Fruit fly (Drosophila melanogaster) whole organism, embryonic: ENCODE data around the gene CG33721.
A peak's percentile ranks its signal among the peaks of the same experiment; 100 is the strongest.

Source experiments
- BEAF-32 ChIP-seq: fragments of 200-800 bp; sonication (Bioruptor generic); optimal IDR thresholded peaks from 3 replicates; lab custom pipeline; 2017; ENCODE audit warnings: missing biosample characterization, missing genetic modification characterization, mild to moderate bottlenecking, moderate library complexity, missing genetic modification reagents
- Bgb ChIP-seq: fragments of 200-800 bp; sonication (Bioruptor generic); IDR thresholded peaks from 2 replicates; pipeline ENCODE4 v1.3.6; 2022; ENCODE audit warnings: missing biosample characterization, missing genetic modification characterization; ENCODE audit not compliant: partially characterized antibody
- CG10267 ChIP-seq: fragments of 200-800 bp; sonication (Bioruptor generic); optimal IDR thresholded peaks from 2 replicates; lab custom pipeline; 2018; ENCODE audit warnings: missing biosample characterization, mild to moderate bottlenecking, missing genetic modification characterization, moderate library complexity
- CG11560 ChIP-seq: fragments of 200-800 bp; sonication (Bioruptor generic); IDR thresholded peaks from 3 replicates; pipeline ENCODE4 v1.3.6; 2022; ENCODE audit warnings: missing biosample characterization, missing genetic modification characterization
- CG11695 ChIP-seq: fragments of 200-800 bp; sonication (Bioruptor generic); IDR thresholded peaks from 3 replicates; pipeline ENCODE4 v1.3.6; 2022; ENCODE audit warnings: missing biosample characterization, missing genetic modification characterization
- CG14710 ChIP-seq: fragments of 200-800 bp; sonication (Bioruptor generic); optimal IDR thresholded peaks from 3 replicates; lab custom pipeline; 2019; ENCODE audit warnings: missing biosample characterization, mild to moderate bottlenecking, missing genetic modification characterization, moderate library complexity
- CG14860 ChIP-seq: fragments of 200-800 bp; sonication (Bioruptor generic); IDR thresholded peaks from 3 replicates; pipeline ENCODE4 v1.3.6; 2022; ENCODE audit warnings: missing biosample characterization, missing genetic modification characterization; ENCODE audit not compliant: partially characterized antibody
- CG15073 ChIP-seq: fragments of 200-800 bp; sonication (Bioruptor generic); optimal IDR thresholded peaks from 2 replicates; lab custom pipeline; 2016; ENCODE audit warnings: missing biosample characterization, missing genetic modification characterization
- CG1603 ChIP-seq: fragments of 200-800 bp; sonication (Bioruptor generic); optimal IDR thresholded peaks from 2 replicates; lab custom pipeline; 2019; ENCODE audit warnings: missing biosample characterization, mild to moderate bottlenecking, missing genetic modification characterization, moderate library complexity
- CG16813 ChIP-seq: fragments of 200-800 bp; sonication (Bioruptor generic); IDR thresholded peaks from 3 replicates; pipeline ENCODE4 v1.3.6; 2022; ENCODE audit warnings: missing biosample characterization, missing genetic modification characterization; ENCODE audit not compliant: partially characterized antibody
- CG2116 ChIP-seq: fragments of 200-800 bp; sonication (Bioruptor generic); optimal IDR thresholded peaks from 3 replicates; lab custom pipeline; 2018; ENCODE audit warnings: missing biosample characterization, mild to moderate bottlenecking, missing genetic modification characterization
- CG6791 ChIP-seq: fragments of 200-800 bp; sonication (Bioruptor generic); IDR thresholded peaks from 3 replicates; pipeline ENCODE4 v1.3.6; 2022; ENCODE audit warnings: missing biosample characterization, missing genetic modification characterization; ENCODE audit not compliant: partially characterized antibody
- CG7357 ChIP-seq: fragments of 200-800 bp; sonication (Bioruptor generic); IDR thresholded peaks from 3 replicates; pipeline ENCODE4 v1.3.6; 2022; ENCODE audit warnings: missing biosample characterization, missing genetic modification characterization
- CG8281 ChIP-seq: fragments of 200-800 bp; sonication (Bioruptor generic); optimal IDR thresholded peaks from 2 replicates; lab custom pipeline; 2018; ENCODE audit warnings: missing biosample characterization, mild to moderate bottlenecking, missing genetic modification characterization, moderate library complexity
- Doc3 ChIP-seq: fragments of 200-800 bp; sonication (Bioruptor generic); IDR thresholded peaks from 3 replicates; pipeline ENCODE4 v1.3.6; 2022; ENCODE audit warnings: missing biosample characterization, missing genetic modification characterization; ENCODE audit not compliant: partially characterized antibody
- Dref ChIP-seq: fragments of 200-800 bp; sonication (Bioruptor generic); IDR thresholded peaks from 2 replicates; pipeline ENCODE4 v1.3.6; 2022; ENCODE audit warnings: missing biosample characterization, missing genetic modification characterization
- E2f2 ChIP-seq: fragments of 200-800 bp; sonication (Bioruptor generic); IDR thresholded peaks from 2 replicates; pipeline ENCODE4 v1.3.6; 2022; ENCODE audit warnings: missing biosample characterization, missing genetic modification characterization
- HLH4C ChIP-seq: fragments of 200-800 bp; sonication (Bioruptor generic); IDR thresholded peaks from 3 replicates; pipeline ENCODE4 v1.3.6; 2022; ENCODE audit warnings: missing biosample characterization, missing genetic modification characterization; ENCODE audit not compliant: partially characterized antibody
- MBD-R2 ChIP-seq: fragments of 200-800 bp; sonication (Bioruptor generic); IDR thresholded peaks from 2 replicates; pipeline ENCODE4 v1.3.6; 2022; ENCODE audit warnings: missing biosample characterization, missing genetic modification characterization
- Meics ChIP-seq: fragments of 200-800 bp; sonication (Bioruptor generic); optimal IDR thresholded peaks from 2 replicates; lab custom pipeline; 2017; ENCODE audit warnings: missing biosample characterization, mild to moderate bottlenecking, missing genetic modification characterization
- Mes4 ChIP-seq: fragments of 200-800 bp; sonication (Bioruptor generic); optimal IDR thresholded peaks from 2 replicates; lab custom pipeline; 2016; ENCODE audit warnings: missing biosample characterization, missing genetic modification characterization
- Opbp ChIP-seq: fragments of 200-800 bp; sonication (Bioruptor generic); IDR thresholded peaks from 3 replicates; pipeline ENCODE4 v1.3.6; 2022; ENCODE audit warnings: missing biosample characterization, missing genetic modification characterization; ENCODE audit not compliant: partially characterized antibody
- Scr ChIP-seq: fragments of 200-800 bp; sonication (Bioruptor generic); IDR thresholded peaks from 2 replicates; pipeline ENCODE4 v1.3.6; 2022; ENCODE audit warnings: missing biosample characterization, missing genetic modification characterization; ENCODE audit not compliant: partially characterized antibody
- Sry-δ ChIP-seq: fragments of 200-800 bp; sonication (Bioruptor generic); optimal IDR thresholded peaks from 2 replicates; lab custom pipeline; 2016; ENCODE audit warnings: missing biosample characterization, missing genetic modification characterization
- ato ChIP-seq: fragments of 200-800 bp; sonication (Bioruptor generic); IDR thresholded peaks from 2 replicates; pipeline ENCODE4 v1.3.6; 2022; ENCODE audit warnings: missing biosample characterization, missing genetic modification characterization; ENCODE audit not compliant: partially characterized antibody
- bbx ChIP-seq: fragments of 200-800 bp; sonication (Bioruptor generic); IDR thresholded peaks from 2 replicates; pipeline ENCODE4 v1.3.6; 2022; ENCODE audit warnings: missing biosample characterization, missing genetic modification characterization; ENCODE audit not compliant: partially characterized antibody
- chinmo ChIP-seq: fragments of 200-800 bp; sonication (Bioruptor generic); IDR thresholded peaks from 4 replicates; pipeline ENCODE4 v1.3.6; 2022; ENCODE audit warnings: missing biosample characterization, missing genetic modification characterization; ENCODE audit not compliant: partially characterized antibody
- crp ChIP-seq, 2 experiments: fragments of 200-800 bp; sonication (Bioruptor generic); optimal IDR thresholded peaks; 2 replicates in 1 of 2; 3 replicates in 1 of 2; lab custom pipeline; 2017; ENCODE audit warnings: missing biosample characterization in 2 of 2, missing genetic modification characterization in 2 of 2, mild to moderate bottlenecking in 1 of 2, moderate library complexity in 1 of 2
- dimm ChIP-seq: fragments of 200-800 bp; sonication (Bioruptor generic); IDR thresholded peaks from 2 replicates; pipeline ENCODE4 v1.3.6; 2022; ENCODE audit warnings: missing biosample characterization, missing genetic modification characterization
- ftz-f1 ChIP-seq: fragments of 200-800 bp; sonication (Bioruptor generic); optimal IDR thresholded peaks from 2 replicates; lab custom pipeline; 2016; ENCODE audit warnings: missing biosample characterization, missing genetic modification characterization
- hb ChIP-seq: fragments of 200-800 bp; sonication (Bioruptor generic); IDR thresholded peaks from 3 replicates; pipeline ENCODE4 v1.3.6; 2022; ENCODE audit warnings: missing biosample characterization, missing genetic modification characterization; ENCODE audit not compliant: partially characterized antibody
- hbn ChIP-seq: fragments of 200-800 bp; sonication (Bioruptor generic); IDR thresholded peaks from 2 replicates; pipeline ENCODE4 v1.3.6; 2022; ENCODE audit warnings: missing biosample characterization, missing genetic modification characterization; ENCODE audit not compliant: partially characterized antibody
- mld ChIP-seq: fragments of 200-800 bp; sonication (Bioruptor generic); IDR thresholded peaks from 3 replicates; pipeline ENCODE4 v1.3.6; 2022; ENCODE audit warnings: missing biosample characterization, missing genetic modification characterization; ENCODE audit not compliant: partially characterized antibody
- pzg ChIP-seq: fragments of 200-800 bp; sonication (Bioruptor generic); optimal IDR thresholded peaks from 3 replicates; lab custom pipeline; 2018; ENCODE audit warnings: missing biosample characterization, mild to moderate bottlenecking, missing genetic modification characterization, moderate library complexity
- scrt ChIP-seq: fragments of 200-800 bp; sonication (Bioruptor generic); optimal IDR thresholded peaks from 2 replicates; lab custom pipeline; 2018; ENCODE audit warnings: missing biosample characterization, mild to moderate bottlenecking, missing genetic modification characterization, moderate library complexity
- sens ChIP-seq: fragments of 200-800 bp; sonication (Bioruptor generic); peaks from one replicate; lab custom pipeline; 2016; ENCODE audit warnings: missing biosample characterization, missing genetic modification characterization
- ssp ChIP-seq: fragments of 200-800 bp; sonication (Bioruptor generic); IDR thresholded peaks from 2 replicates; pipeline ENCODE4 v1.3.6; 2022; ENCODE audit warnings: missing biosample characterization, missing genetic modification characterization
- stwl ChIP-seq: fragments of 200-800 bp; sonication (Bioruptor generic); optimal IDR thresholded peaks from 3 replicates; lab custom pipeline; 2018; ENCODE audit warnings: missing biosample characterization, mild to moderate bottlenecking, missing genetic modification characterization, moderate library complexity
- tap ChIP-seq: fragments of 200-800 bp; optimal IDR thresholded peaks from 3 replicates; lab custom pipeline; 2019; ENCODE audit warnings: missing biosample characterization, mild to moderate bottlenecking, missing genetic modification characterization, moderate library complexity
- tna ChIP-seq: fragments of 200-800 bp; sonication (Bioruptor generic); IDR thresholded peaks from 2 replicates; pipeline ENCODE4 v1.3.6; 2022; ENCODE audit warnings: missing biosample characterization, missing genetic modification characterization; ENCODE audit not compliant: partially characterized antibody
- trem ChIP-seq: fragments of 200-800 bp; optimal IDR thresholded peaks from 3 replicates; lab custom pipeline; 2019; ENCODE audit warnings: missing biosample characterization, mild to moderate bottlenecking, missing genetic modification characterization, moderate library complexity
- unc-4 ChIP-seq: fragments of 200-800 bp; sonication (Bioruptor generic); IDR thresholded peaks from 2 replicates; pipeline ENCODE4 v1.3.6; 2022; ENCODE audit warnings: missing biosample characterization, missing genetic modification characterization; ENCODE audit not compliant: partially characterized antibody
- vnd ChIP-seq: fragments of 200-800 bp; sonication (Bioruptor generic); IDR thresholded peaks from 3 replicates; pipeline ENCODE4 v1.3.6; 2022; ENCODE audit warnings: missing biosample characterization, missing genetic modification characterization; ENCODE audit not compliant: partially characterized antibody
- vvl ChIP-seq: fragments of 200-800 bp; sonication (Bioruptor generic); IDR thresholded peaks from 2 replicates; pipeline ENCODE4 v1.3.6; 2022; ENCODE audit warnings: missing biosample characterization, missing genetic modification characterization
- zen2 ChIP-seq: fragments of 200-800 bp; sonication (Bioruptor generic); IDR thresholded peaks from 3 replicates; pipeline ENCODE4 v1.3.6; 2022; ENCODE audit warnings: missing biosample characterization, missing genetic modification characterization; ENCODE audit not compliant: partially characterized antibody

The CG33721 gene

dm6 chr3R:22379942-22380341 is 49.1 kb downstream of the CG33721 start, which contains the start of gene CG34149 (continued):
- TF ChIP-seq ssp (GFP tag; lab: Robert Waterston, UW) (no peak), Scr (GFP tag; lab: Robert Waterston, UW) (peak; percentile 59)

- TF ChIP-seq CG6791 (GFP tag; lab: Robert Waterston, UW), result peak; percentile 85
- TF ChIP-seq trem (tag; lab: Kevin White, UChicago), result peak; percentile 57
- TF ChIP-seq bbx (GFP tag; lab: Robert Waterston, UW), result peak; percentile 84
- peak; percentile 6 for TF ChIP-seq CG10267 (tag; lab: Kevin White, UChicago)
- peak; percentile 88 for TF ChIP-seq zen2 (GFP tag; lab: Robert Waterston, UW)
- no peak for TF ChIP-seq CG11695 (GFP tag; lab: Robert Waterston, UW)
- peak; percentile 82 for TF ChIP-seq Sry-δ (GFP tag; lab: Kevin White, UChicago)
- TF ChIP-seq HLH4C, result peak; percentile 92
- peak; percentile 9 for TF ChIP-seq CG14710 (tag; lab: Kevin White, UChicago)
- TF ChIP-seq Opbp (GFP tag; lab: Robert Waterston, UW), result peak; percentile 80; the same call in 2 of the 3 replicates
- no peak for TF ChIP-seq ftz-f1 (GFP tag; lab: Kevin White, UChicago)
- no peak for TF ChIP-seq CG8281
- no peak for TF ChIP-seq dimm
- TF ChIP-seq Meics (GFP tag; lab: Kevin White, UChicago), result no peak
- TF ChIP-seq vnd, result peak; percentile 80
- TF ChIP-seq CG2116, result peak; percentile 69
- no peak for TF ChIP-seq CG15073 (GFP tag; lab: Kevin White, UChicago)
- TF ChIP-seq tna (GFP tag; lab: Robert Waterston, UW), result peak; percentile 89
- TF ChIP-seq Mes4, result no peak
- TF ChIP-seq tap (tag; lab: Kevin White, UChicago), result no peak
- TF ChIP-seq vvl (GFP tag; lab: Robert Waterston, UW), result peak; percentile 17; the same call in 1 of the 2 replicates
- TF ChIP-seq CG11560 (tag; lab: Robert Waterston, UW), result peak; percentile 71; the same call in 2 of the 3 replicates
- TF ChIP-seq mld (GFP tag; lab: Robert Waterston, UW), result peak; percentile 76; the same call in 2 of the 3 replicates
- TF ChIP-seq unc-4 (GFP tag; lab: Robert Waterston, UW), result peak; percentile 76
- TF ChIP-seq CG1603 (tag; lab: Kevin White, UChicago), result peak; percentile 37
- peak; percentile 84 for TF ChIP-seq E2f2 (GFP tag; lab: Robert Waterston, UW)
- TF ChIP-seq pzg (GFP tag; lab: Kevin White, UChicago), result peak; percentile 40
- TF ChIP-seq Bgb (GFP tag; lab: Robert Waterston, UW), result peak; percentile 85
- TF ChIP-seq MBD-R2 (GFP tag; lab: Robert Waterston, UW), result peak; percentile 59
- TF ChIP-seq CG7357, result no peak
- peak; percentile 80 for TF ChIP-seq Doc3 (GFP tag; lab: Robert Waterston, UW)
- TF ChIP-seq hb (GFP tag; lab: Robert Waterston, UW), result peak; percentile 82
- peak; percentile 83 for TF ChIP-seq Dref (GFP tag; lab: Robert Waterston, UW)
- peak; percentile 73 for TF ChIP-seq stwl (tag; lab: Kevin White, UChicago)
- TF ChIP-seq ato, result peak; percentile 81
- no peak for TF ChIP-seq scrt (GFP tag; lab: Kevin White, UChicago)
- peak; percentile 79; the same call in 1 of the 4 replicates for TF ChIP-seq chinmo
- peak; percentile 72 for TF ChIP-seq BEAF-32 (GFP tag; lab: Kevin White, UChicago)
- TF ChIP-seq crp (GFP tag; optimal IDR thresholded peaks at IDR 0.05; lab: Kevin White, UChicago), result peak in 1 of 2 experiments; percentile 72
- TF ChIP-seq CG16813 (GFP tag; lab: Robert Waterston, UW), result peak; percentile 75
- TF ChIP-seq Scr (GFP tag; lab: Robert Waterston, UW), result peak; percentile 78
- peak; percentile 82 for TF ChIP-seq CG14860 (GFP tag; lab: Robert Waterston, UW)
- peak; percentile 63 for TF ChIP-seq hbn (GFP tag; lab: Robert Waterston, UW)
- TF ChIP-seq sens (GFP tag; lab: Kevin White, UChicago), result peak; percentile 69
Observed at dm6 chr3R:22381077-22381476, 50.2 kb downstream of the CG33721 start, which contains the start of gene CG43342. Gene CG43342, plus strand, starts transcription at chr3R:22381340.
